Worm (Caenorhabditis elegans) whole organism, midembryonic: ENCODE measurements around the gene dsl-5.
A peak's percentile ranks its signal among the peaks of the same experiment; 100 is the strongest.

ENCODE experiments used
- T22C8.4 ChIP-seq: fragments of 200-800 bp; sonication (Bioruptor generic); IDR thresholded peaks from 2 replicates; pipeline ENCODE4 v1.3.6; 2022; ENCODE audit warnings: missing genetic modification characterization, missing compliant biosample characterization
- cog-1 ChIP-seq: sonication (generic microtip); optimal IDR thresholded peaks from 2 replicates; lab custom pipeline; 2016; ENCODE audit warnings: missing genetic modification characterization, missing compliant biosample characterization
- flt-1 ChIP-seq: fragments of 200-800 bp; sonication (Bioruptor generic); IDR thresholded peaks from 2 replicates; pipeline ENCODE4 v1.3.6; 2022; ENCODE audit warnings: missing genetic modification characterization, missing compliant biosample characterization
- klf-2 ChIP-seq: fragments of 200-800 bp; sonication (Bioruptor generic); conservative IDR thresholded peaks from 2 replicates; pipeline ENCODE4 v1.3.6; 2022; ENCODE audit warnings: missing genetic modification reagents, missing genetic modification characterization, missing compliant biosample characterization
- med-1 ChIP-seq: sonication (generic microtip); optimal IDR thresholded peaks from 2 replicates; lab custom pipeline; 2017; ENCODE audit warnings: missing genetic modification characterization, mild to moderate bottlenecking, missing compliant biosample characterization, antibody characterized with exemption, missing genetic modification reagents; ENCODE audit not compliant: insufficient read depth
- ref-1 ChIP-seq: fragments of 200-800 bp; sonication (Bioruptor generic); conservative IDR thresholded peaks from 2 replicates; pipeline ENCODE4 v1.3.6; 2022; ENCODE audit warnings: missing genetic modification reagents, missing genetic modification characterization, missing compliant biosample characterization
- tab-1 ChIP-seq: fragments of 200-800 bp; sonication (Bioruptor generic); IDR thresholded peaks from 2 replicates; pipeline ENCODE4 v1.3.6; 2022; ENCODE audit warnings: missing genetic modification characterization, missing compliant biosample characterization
- ztf-23 ChIP-seq: fragments of 200-800 bp; sonication (Bioruptor generic); IDR thresholded peaks from 2 replicates; pipeline ENCODE4 v1.3.6; 2022; ENCODE audit warnings: missing genetic modification reagents, missing genetic modification characterization, missing compliant biosample characterization
- ztf-29 ChIP-seq: fragments of 200-800 bp; sonication (Bioruptor generic); IDR thresholded peaks from 2 replicates; pipeline ENCODE4 v1.3.6; 2022; ENCODE audit warnings: missing genetic modification reagents, missing genetic modification characterization, missing compliant biosample characterization

dsl-5 gene

DNA sequence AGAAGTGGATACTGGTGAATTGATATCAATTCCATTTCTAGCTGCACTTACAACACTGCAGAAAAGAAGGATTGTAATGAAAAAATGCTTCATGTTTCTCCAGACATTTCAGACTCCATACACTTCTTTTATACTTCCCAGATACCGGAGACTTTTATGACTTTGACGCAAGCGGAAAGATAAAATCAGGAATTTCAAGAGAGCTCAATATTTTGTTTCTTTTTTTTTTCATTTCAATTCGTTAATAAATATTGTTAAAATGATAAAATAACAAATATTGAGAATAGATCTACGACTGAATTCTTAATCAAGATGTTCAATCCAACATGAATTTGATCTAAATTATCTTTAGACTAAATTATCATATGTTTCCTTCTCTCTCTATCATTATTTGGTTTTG, 4.7 kb upstream of the dsl-5 start, which contains the start of gene lys-5:
Gene lys-5, minus strand, starts transcription at position 101 of the 400 bp plus-strand sequence.
- TF ChIP-seq med-1 (no peak), ztf-29 (GFP tag; lab: Robert Waterston, UW) (no peak), klf-2 (GFP tag; lab: Robert Waterston, UW) (no peak), cog-1 (tag; lab: Kevin White, UChicago) (no peak), tab-1 (no peak), ztf-23 (GFP tag; lab: Robert Waterston, UW) (no peak), flt-1 (GFP tag; lab: Robert Waterston, UW) (no peak), ref-1 (GFP tag; lab: Robert Waterston, UW) (no peak), T22C8.4 (GFP tag; lab: Robert Waterston, UW) (no peak)

DNA sequence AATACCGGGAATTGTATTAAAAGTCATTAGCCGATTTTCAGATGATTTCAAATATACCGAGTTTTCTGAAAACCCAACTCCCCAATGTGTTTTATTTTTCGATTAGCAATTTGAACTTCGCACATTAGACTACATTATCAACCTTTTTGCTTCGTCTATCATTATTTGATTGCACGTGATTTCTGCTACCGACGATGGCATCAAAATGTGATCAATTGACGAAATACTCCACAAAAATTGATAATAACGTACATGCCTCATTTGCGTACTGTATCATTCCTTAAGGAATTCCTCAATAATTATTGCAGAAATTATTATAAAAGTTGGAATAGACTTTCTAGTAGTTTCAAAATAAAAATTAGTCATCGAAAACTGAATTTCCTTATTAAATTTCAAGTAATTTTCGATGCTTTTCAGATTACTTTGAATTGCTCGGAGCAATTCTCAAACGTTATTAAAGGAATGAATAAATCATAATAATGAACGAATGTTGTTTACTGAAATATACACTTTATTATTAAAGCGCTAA, 3.0 kb upstream of the dsl-5 start:
- no peak for TF ChIP-seq flt-1 (GFP tag; lab: Robert Waterston, UW)
- no peak for TF ChIP-seq ztf-23 (GFP tag; lab: Robert Waterston, UW)
- no peak for TF ChIP-seq klf-2 (GFP tag; lab: Robert Waterston, UW)
- no peak for TF ChIP-seq tab-1
- no peak for TF ChIP-seq ref-1 (GFP tag; lab: Robert Waterston, UW)
- TF ChIP-seq cog-1 (tag; lab: Kevin White, UChicago), result no peak
- no peak for TF ChIP-seq T22C8.4 (GFP tag; lab: Robert Waterston, UW)
- no peak for TF ChIP-seq med-1
- no peak for TF ChIP-seq ztf-29 (GFP tag; lab: Robert Waterston, UW)

DNA sequence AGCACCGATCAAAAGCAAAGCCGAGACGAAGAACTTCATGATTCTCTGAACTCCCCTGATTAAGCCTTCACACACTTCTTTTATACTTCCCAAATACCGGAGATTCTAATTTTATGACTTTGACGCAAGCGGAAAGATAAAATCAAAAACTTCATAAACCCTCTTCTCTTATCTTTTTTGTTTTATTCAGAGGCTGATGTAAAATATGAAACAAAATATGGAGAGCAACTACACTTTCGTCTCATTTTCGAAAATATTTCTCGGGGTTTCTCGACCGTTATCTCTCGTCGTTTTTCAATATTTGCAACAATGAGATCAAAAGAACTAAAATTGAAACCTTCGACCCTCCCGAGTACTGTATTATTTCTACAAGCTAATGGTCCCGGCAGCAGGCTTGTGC, 2.3 kb upstream of the dsl-5 start, which contains the start of gene lys-4:
Gene lys-4, minus strand, starts transcription at position 115 of the 400 bp plus-strand sequence.
- TF ChIP-seq ztf-23 (GFP tag; lab: Robert Waterston, UW) (no peak), flt-1 (GFP tag; lab: Robert Waterston, UW) (no peak), ref-1 (GFP tag; lab: Robert Waterston, UW) (no peak), med-1 (no peak), tab-1 (no peak), T22C8.4 (GFP tag; lab: Robert Waterston, UW) (no peak), klf-2 (GFP tag; lab: Robert Waterston, UW) (no peak)

DNA sequence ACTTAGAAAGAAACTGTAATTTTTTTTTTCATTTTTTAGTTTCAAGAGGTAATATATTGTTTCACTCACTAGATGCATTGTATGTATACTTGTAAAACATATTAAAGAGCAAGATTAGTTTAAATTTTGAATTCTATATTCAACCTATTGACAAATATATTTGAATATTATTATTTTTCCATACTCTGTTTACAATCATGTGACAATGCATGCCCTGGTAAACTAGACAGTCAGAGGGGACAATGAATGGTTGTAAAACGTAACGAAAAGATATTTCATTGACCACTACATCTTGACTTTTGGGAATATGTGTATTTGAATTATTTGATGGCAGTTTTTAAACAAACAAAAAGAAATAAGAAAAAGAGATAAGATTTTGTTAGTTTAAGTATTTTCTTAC, 1.5 kb upstream of the dsl-5 start:
- TF ChIP-seq T22C8.4 (GFP tag; lab: Robert Waterston, UW) (no peak), ztf-23 (GFP tag; lab: Robert Waterston, UW) (no peak), flt-1 (GFP tag; lab: Robert Waterston, UW) (no peak)

DNA sequence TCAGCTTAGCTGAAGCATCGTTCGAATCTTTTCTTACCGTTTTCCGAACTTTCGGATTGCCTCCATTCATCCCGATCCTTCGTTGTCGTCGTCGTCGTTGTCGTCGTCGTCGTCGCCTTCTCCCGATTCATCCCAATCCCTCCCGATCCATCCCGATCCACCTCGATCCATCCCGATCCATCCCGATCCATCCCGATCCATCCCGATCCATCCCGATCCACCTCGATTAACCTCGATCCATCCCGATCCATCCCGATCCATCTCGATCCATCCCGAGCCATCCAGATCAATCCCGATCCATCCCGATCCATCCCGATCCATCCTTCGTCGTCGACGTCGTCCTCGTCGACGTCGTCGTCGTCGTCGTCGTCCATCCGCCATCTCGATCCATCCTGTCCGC, 4.3 kb downstream of the dsl-5 start:
- 0 out of 2 replicates have a peak, but pooled peaks have one; percentile 21 for TF ChIP-seq ztf-29 (GFP tag; lab: Robert Waterston, UW)

DNA sequence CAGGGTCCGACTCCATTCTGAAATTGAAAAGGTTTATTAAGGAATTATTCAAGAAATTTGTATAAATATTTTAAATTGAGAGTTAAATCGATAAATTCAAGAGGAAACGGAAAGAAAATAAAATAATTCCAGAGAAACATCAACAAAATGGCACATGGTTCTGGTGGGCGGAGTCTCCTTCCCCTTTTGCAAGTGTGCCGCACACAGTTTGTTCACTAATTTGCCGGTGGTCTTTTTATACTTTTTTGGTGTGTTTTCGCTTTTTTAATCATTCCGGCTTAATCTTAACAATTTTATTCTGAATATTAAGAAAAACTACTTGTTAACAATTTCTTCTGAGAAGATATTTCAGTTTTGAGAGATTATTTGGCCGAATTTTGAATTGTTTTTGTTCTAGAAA, 15.9 kb downstream of the dsl-5 start, which contains the start of the genes ragc-1 and Y24F12A.1:
Gene ragc-1, minus strand, starts transcription at position 25 of the 400 bp plus-strand sequence.
Gene Y24F12A.1, plus strand, starts transcription at position 346 of the 400 bp plus-strand sequence.
- TF ChIP-seq med-1, result peak; percentile 56
- no peak for TF ChIP-seq klf-2 (GFP tag; lab: Robert Waterston, UW)
- TF ChIP-seq ztf-29 (GFP tag; lab: Robert Waterston, UW), result no peak
- peak; percentile 71 for TF ChIP-seq ztf-23 (GFP tag; lab: Robert Waterston, UW)
- no peak for TF ChIP-seq T22C8.4 (GFP tag; lab: Robert Waterston, UW)
- peak; percentile 64; the same call in 1 of the 2 replicates for TF ChIP-seq flt-1 (GFP tag; lab: Robert Waterston, UW)
- no peak for TF ChIP-seq cog-1 (tag; lab: Kevin White, UChicago)
- TF ChIP-seq ref-1 (GFP tag; lab: Robert Waterston, UW), result no peak
- TF ChIP-seq tab-1, result 0 out of 2 replicates have a peak, but pooled peaks have one; percentile 36

DNA sequence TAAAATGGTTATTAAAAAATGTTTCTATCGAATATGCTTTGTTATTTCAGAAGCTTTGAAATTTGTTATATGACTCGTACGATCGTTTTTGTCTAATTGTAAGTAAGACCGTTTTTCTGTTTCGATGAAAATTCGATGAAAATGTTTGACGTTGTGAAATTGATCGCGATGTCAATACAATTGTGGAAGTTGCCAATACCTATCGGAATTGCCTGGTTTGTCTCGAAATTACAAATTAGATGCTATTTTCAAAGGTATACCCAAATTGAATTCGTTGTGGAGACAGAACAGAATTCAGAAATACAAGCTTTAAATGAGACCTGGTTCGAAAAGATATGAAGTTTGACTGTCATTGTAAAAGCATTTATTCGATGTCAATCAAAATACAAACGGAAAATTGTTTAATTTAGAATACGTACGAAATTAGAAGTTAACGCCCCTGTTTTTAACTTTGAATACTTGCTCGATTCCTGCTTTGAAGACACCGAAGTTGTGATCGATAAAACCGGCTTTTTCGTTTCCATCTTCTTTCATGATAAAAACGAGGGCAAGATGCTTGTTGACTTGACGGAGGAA, 17.5 kb downstream of the dsl-5 start:
- TF ChIP-seq cog-1 (tag; lab: Kevin White, UChicago) (no peak), T22C8.4 (GFP tag; lab: Robert Waterston, UW) (no peak), ztf-29 (GFP tag; lab: Robert Waterston, UW) (no peak), ref-1 (GFP tag; lab: Robert Waterston, UW) (no peak), ztf-23 (GFP tag; lab: Robert Waterston, UW) (no peak), tab-1 (no peak), klf-2 (GFP tag; lab: Robert Waterston, UW) (no peak), med-1 (no peak)

DNA sequence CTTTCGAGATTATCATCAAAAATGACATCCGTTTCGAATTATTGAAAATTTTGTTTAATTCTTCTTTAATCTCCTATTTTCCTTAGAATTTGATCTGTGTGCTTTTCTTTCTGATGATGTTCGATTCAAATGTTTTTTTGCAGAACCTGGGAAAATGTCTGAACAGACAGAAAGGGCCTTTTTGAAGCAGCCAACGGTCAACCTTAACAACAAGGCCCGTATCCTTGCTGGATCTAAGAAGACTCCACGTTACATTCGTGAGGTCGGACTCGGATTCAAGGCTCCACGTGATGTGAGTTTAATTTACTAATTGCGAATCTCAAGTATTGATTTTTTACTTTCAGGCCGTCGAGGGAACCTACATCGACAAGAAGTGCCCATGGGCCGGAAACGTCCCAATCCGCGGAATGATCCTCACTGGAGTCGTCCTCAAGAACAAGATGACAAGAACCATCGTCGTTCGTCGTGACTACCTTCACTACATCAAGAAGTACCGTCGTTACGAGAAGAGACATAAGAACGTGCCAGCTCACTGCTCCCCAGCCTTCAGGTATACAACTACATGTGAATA, 18.2 kb downstream of the dsl-5 start, which contains the start of gene rps-11:
Gene rps-11, plus strand, starts transcription at position 144 of the 571 bp plus-strand sequence.
- TF ChIP-seq cog-1 (tag; lab: Kevin White, UChicago) (no peak), klf-2 (GFP tag; lab: Robert Waterston, UW) (no peak), ztf-23 (GFP tag; lab: Robert Waterston, UW) (no peak), flt-1 (GFP tag; lab: Robert Waterston, UW) (no peak), ref-1 (GFP tag; lab: Robert Waterston, UW) (no peak), ztf-29 (GFP tag; lab: Robert Waterston, UW) (no peak), med-1 (no peak), tab-1 (no peak), T22C8.4 (GFP tag; lab: Robert Waterston, UW) (no peak)

DNA sequence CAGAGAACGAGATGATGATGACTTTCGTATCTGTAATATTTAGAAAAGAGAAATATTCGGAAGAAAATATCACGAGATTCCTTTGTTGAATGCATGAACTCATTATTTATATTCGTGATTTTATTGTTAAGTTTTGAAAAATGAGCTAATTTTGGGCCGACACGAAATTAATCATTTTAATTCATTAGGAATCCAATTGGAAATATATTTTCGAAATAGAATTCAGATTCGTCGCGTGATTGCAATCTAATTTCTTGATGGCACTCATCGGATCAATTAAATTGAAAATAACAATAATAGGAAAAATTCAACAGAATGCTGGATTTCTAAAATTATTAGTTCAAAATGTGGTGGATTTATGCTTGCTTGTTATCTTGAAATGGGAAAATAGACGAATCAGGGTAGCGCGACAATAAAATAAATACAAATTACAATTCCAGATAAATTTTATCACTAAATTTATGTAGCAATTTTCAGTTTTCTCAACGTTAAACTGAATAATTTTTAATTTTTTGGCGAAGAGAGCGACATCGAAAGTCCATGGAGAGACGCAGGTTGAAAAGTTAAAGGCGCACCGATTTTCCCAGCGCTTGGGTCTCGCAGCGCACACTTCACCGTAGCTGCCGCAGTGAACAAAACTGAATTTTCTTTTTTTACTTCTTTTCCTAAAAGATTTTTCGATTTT, 18.9 kb downstream of the dsl-5 start:
- TF ChIP-seq tab-1, result no peak; the same call in 1 of the 2 replicates
- TF ChIP-seq flt-1 (GFP tag; lab: Robert Waterston, UW), result 0 out of 2 replicates have a peak, but pooled peaks have one; percentile 51
